Fruit fly (Drosophila melanogaster) whole organism, embryonic: Measurements from ENCODE around the gene kud.

Source experiments
- Atf3 ChIP-seq: fragments of 200-800 bp; sonication (Bioruptor generic); optimal IDR thresholded peaks from 3 replicates; lab custom pipeline; 2016; ENCODE audit warnings: missing biosample characterization, missing genetic modification characterization
- CG10431 ChIP-seq: fragments of 200-800 bp; sonication (Bioruptor generic); optimal IDR thresholded peaks from 3 replicates; lab custom pipeline; 2018; ENCODE audit warnings: missing biosample characterization, mild to moderate bottlenecking, missing genetic modification characterization
- CG12104 ChIP-seq: fragments of 200-800 bp; sonication (Bioruptor generic); optimal IDR thresholded peaks from 3 replicates; lab custom pipeline; 2016; ENCODE audit warnings: missing biosample characterization, missing genetic modification characterization
- CG12391 ChIP-seq: fragments of 200-800 bp; sonication (Bioruptor generic); optimal IDR thresholded peaks from 3 replicates; lab custom pipeline; 2018; ENCODE audit warnings: missing biosample characterization, mild to moderate bottlenecking, missing genetic modification characterization, moderate library complexity
- CG14710 ChIP-seq: fragments of 200-800 bp; sonication (Bioruptor generic); optimal IDR thresholded peaks from 3 replicates; lab custom pipeline; 2019; ENCODE audit warnings: missing biosample characterization, mild to moderate bottlenecking, missing genetic modification characterization, moderate library complexity
- CG1529 ChIP-seq: fragments of 200-800 bp; sonication (Bioruptor generic); optimal IDR thresholded peaks from 3 replicates; lab custom pipeline; 2018; ENCODE audit warnings: missing biosample characterization, missing genetic modification characterization
- CG16813 ChIP-seq: fragments of 200-800 bp; sonication (Bioruptor generic); IDR thresholded peaks from 3 replicates; pipeline ENCODE4 v1.3.6; 2022; ENCODE audit warnings: missing biosample characterization, missing genetic modification characterization; ENCODE audit not compliant: partially characterized antibody
- CG18599 ChIP-seq: fragments of 200-800 bp; sonication (Bioruptor generic); optimal IDR thresholded peaks from 3 replicates; lab custom pipeline; 2017; ENCODE audit warnings: missing biosample characterization, missing genetic modification characterization, mild to moderate bottlenecking, moderate library complexity, missing genetic modification reagents
- CG2889 ChIP-seq: fragments of 200-800 bp; sonication (Bioruptor generic); IDR thresholded peaks from 3 replicates; pipeline ENCODE4 v1.3.6; 2022; ENCODE audit warnings: missing biosample characterization, missing genetic modification characterization
- CG30403 ChIP-seq: fragments of 200-800 bp; sonication (Bioruptor generic); optimal IDR thresholded peaks from 3 replicates; lab custom pipeline; 2016; ENCODE audit warnings: missing biosample characterization, missing genetic modification characterization
- CG32767 ChIP-seq: fragments of 200-800 bp; sonication (Bioruptor generic); IDR thresholded peaks from 2 replicates; pipeline ENCODE4 v1.3.6; 2022; ENCODE audit warnings: missing biosample characterization, missing genetic modification characterization
- CG34224 ChIP-seq: fragments of 200-800 bp; sonication (Bioruptor generic); IDR thresholded peaks from 3 replicates; pipeline ENCODE4 v1.3.6; 2022; ENCODE audit warnings: missing biosample characterization, missing genetic modification characterization; ENCODE audit not compliant: partially characterized antibody
- CG4424 ChIP-seq: fragments of 200-800 bp; sonication (Bioruptor generic); optimal IDR thresholded peaks from 3 replicates; lab custom pipeline; 2016; ENCODE audit warnings: missing biosample characterization, missing genetic modification characterization
- CG4820 ChIP-seq: fragments of 200-800 bp; sonication (Bioruptor generic); optimal IDR thresholded peaks from 3 replicates; lab custom pipeline; 2016; ENCODE audit warnings: missing biosample characterization, missing genetic modification characterization
- CG6854 ChIP-seq: fragments of 200-800 bp; sonication (Bioruptor generic); optimal IDR thresholded peaks from 3 replicates; lab custom pipeline; 2017; ENCODE audit warnings: missing biosample characterization, mild to moderate bottlenecking, missing genetic modification characterization
- CG7556 ChIP-seq: fragments of 200-800 bp; sonication (Bioruptor generic); optimal IDR thresholded peaks from 2 replicates; lab custom pipeline; 2017; ENCODE audit warnings: missing biosample characterization, mild to moderate bottlenecking, missing genetic modification characterization
- CG8944 ChIP-seq: fragments of 200-800 bp; sonication (Bioruptor generic); optimal IDR thresholded peaks from 3 replicates; lab custom pipeline; 2016; ENCODE audit warnings: missing biosample characterization, missing genetic modification characterization
- D ChIP-seq, 2 experiments: fragments of 200-800 bp in 1 of 2; fragments of >200 bp in 1 of 2; sonication (Bioruptor generic) in 1 of 2; optimal IDR thresholded peaks; 2 replicates in 1 of 2; 3 replicates in 1 of 2; lab custom pipeline; 2017; ENCODE audit warnings: mild to moderate bottlenecking in 1 of 2, missing biosample characterization in 1 of 2, missing genetic modification characterization in 1 of 2, missing genetic modification reagents in 1 of 2
- Dip2 ChIP-seq: fragments of 200-800 bp; sonication (Bioruptor generic); IDR thresholded peaks from 2 replicates; pipeline ENCODE4 v1.3.6; 2022; ENCODE audit warnings: missing biosample characterization, missing genetic modification characterization
- Eip74EF ChIP-seq, 2 experiments: fragments of 200-800 bp in 1 of 2; fragments of >200 bp in 1 of 2; sonication (Bioruptor generic) in 1 of 2; optimal IDR thresholded peaks; 2 replicates each; lab custom pipeline; 2017 to 2019; ENCODE audit warnings: missing biosample characterization in 2 of 2, missing genetic modification characterization in 2 of 2, mild to moderate bottlenecking in 1 of 2, moderate library complexity in 1 of 2
- Fer1 ChIP-seq: fragments of 200-800 bp; sonication (Bioruptor generic); optimal IDR thresholded peaks from 2 replicates; lab custom pipeline; 2017; ENCODE audit warnings: missing biosample characterization, mild to moderate bottlenecking, missing genetic modification characterization
- Gug ChIP-seq: fragments of 200-800 bp; sonication (Bioruptor generic); IDR thresholded peaks from 4 replicates; pipeline ENCODE4 v1.3.6; 2022; ENCODE audit warnings: missing biosample characterization, missing genetic modification characterization
- HLHmδ ChIP-seq: fragments of 200-800 bp; sonication (Bioruptor generic); optimal IDR thresholded peaks from 2 replicates; lab custom pipeline; 2018; ENCODE audit warnings: missing biosample characterization, mild to moderate bottlenecking, missing genetic modification characterization, moderate library complexity
- Hmr ChIP-seq: fragments of 200-800 bp; sonication (Bioruptor generic); optimal IDR thresholded peaks from 3 replicates; lab custom pipeline; 2017; ENCODE audit warnings: mild to moderate bottlenecking, missing biosample characterization, missing genetic modification reagents, missing genetic modification characterization
- MTF-1 ChIP-seq: fragments of 200-800 bp; sonication (Bioruptor generic); optimal IDR thresholded peaks from 2 replicates; lab custom pipeline; 2018; ENCODE audit warnings: missing biosample characterization, mild to moderate bottlenecking, missing genetic modification characterization, borderline replicate concordance
- Nf-YC ChIP-seq: fragments of 200-800 bp; optimal IDR thresholded peaks from 3 replicates; lab custom pipeline; 2019; ENCODE audit warnings: missing biosample characterization, mild to moderate bottlenecking, missing genetic modification characterization, moderate library complexity
- Tbp ChIP-seq: fragments of >200 bp; optimal IDR thresholded peaks from 2 replicates; lab custom pipeline; 2018; ENCODE audit warnings: missing biosample characterization, missing genetic modification characterization
- abd-A ChIP-seq: fragments of 200-800 bp; sonication (Bioruptor generic); optimal IDR thresholded peaks from 3 replicates; lab custom pipeline; 2019; ENCODE audit warnings: missing biosample characterization, mild to moderate bottlenecking, missing genetic modification characterization, moderate library complexity
- al ChIP-seq: fragments of 200-800 bp; sonication (Bioruptor generic); IDR thresholded peaks from 2 replicates; pipeline ENCODE4 v1.3.6; 2022; ENCODE audit warnings: missing biosample characterization, missing genetic modification characterization
- ash1 ChIP-seq: fragments of 200-800 bp; sonication (Bioruptor generic); optimal IDR thresholded peaks from 2 replicates; lab custom pipeline; 2018; ENCODE audit warnings: missing biosample characterization, mild to moderate bottlenecking, missing genetic modification characterization
- bcd ChIP-seq: fragments of 200-800 bp; sonication (Bioruptor generic); optimal IDR thresholded peaks from 2 replicates; lab custom pipeline; 2017; ENCODE audit warnings: missing biosample characterization, mild to moderate bottlenecking, missing genetic modification characterization
- cas ChIP-seq: fragments of 200-800 bp; sonication (Bioruptor generic); IDR thresholded peaks from 2 replicates; pipeline ENCODE4 v1.3.6; 2022; ENCODE audit warnings: missing biosample characterization, missing genetic modification characterization
- corto ChIP-seq: fragments of 200-800 bp; sonication (Bioruptor generic); optimal IDR thresholded peaks from 2 replicates; lab custom pipeline; 2016; ENCODE audit warnings: missing biosample characterization, mild to moderate bottlenecking, missing genetic modification characterization, moderate library complexity
- crp ChIP-seq, 2 experiments: fragments of 200-800 bp; sonication (Bioruptor generic); optimal IDR thresholded peaks; 2 replicates in 1 of 2; 3 replicates in 1 of 2; lab custom pipeline; 2017; ENCODE audit warnings: missing biosample characterization in 2 of 2, missing genetic modification characterization in 2 of 2, mild to moderate bottlenecking in 1 of 2, moderate library complexity in 1 of 2
- fru ChIP-seq: fragments of >200 bp; optimal IDR thresholded peaks from 2 replicates; lab custom pipeline; 2017
- grau ChIP-seq: fragments of 200-800 bp; optimal IDR thresholded peaks from 3 replicates; lab custom pipeline; 2019; ENCODE audit warnings: missing biosample characterization, mild to moderate bottlenecking, missing genetic modification characterization, moderate library complexity
- gro ChIP-seq: fragments of 200-800 bp; sonication (Bioruptor generic); optimal IDR thresholded peaks from 2 replicates; lab custom pipeline; 2016; ENCODE audit warnings: missing biosample characterization, missing genetic modification characterization
- her ChIP-seq: fragments of 200-800 bp; sonication (Bioruptor generic); optimal IDR thresholded peaks from 2 replicates; lab custom pipeline; 2016; ENCODE audit warnings: missing biosample characterization, missing genetic modification characterization
- hkb ChIP-seq, 2 experiments: fragments of 200-800 bp in 1 of 2; fragments of >200 bp in 1 of 2; sonication (Bioruptor generic) in 1 of 2; IDR thresholded peaks in 1 of 2; optimal IDR thresholded peaks in 1 of 2; 2 replicates each; pipeline versions ENCODE4 v1.3.6 to Lab custom; 2017 to 2022; ENCODE audit warnings: missing biosample characterization in 1 of 2, missing genetic modification characterization in 1 of 2
- kah ChIP-seq: fragments of 200-800 bp; sonication (Bioruptor generic); optimal IDR thresholded peaks from 2 replicates; lab custom pipeline; 2018; ENCODE audit warnings: missing biosample characterization, mild to moderate bottlenecking, missing genetic modification characterization
- lola ChIP-seq, 3 experiments: fragments of >200 bp in 2 of 3; fragments of 200-800 bp in 1 of 3; sonication (Bioruptor generic) in 1 of 3; optimal IDR thresholded peaks; 2 replicates each; lab custom pipeline; 2017 to 2019; ENCODE audit warnings: missing biosample characterization in 3 of 3, missing genetic modification characterization in 3 of 3, mild to moderate bottlenecking in 1 of 3, moderate library complexity in 1 of 3
- rib ChIP-seq: fragments of 200-800 bp; sonication (Bioruptor generic); IDR thresholded peaks from 2 replicates; pipeline ENCODE4 v1.3.6; 2022; ENCODE audit warnings: missing biosample characterization, missing genetic modification characterization
- ro ChIP-seq: fragments of 200-800 bp; sonication (Bioruptor generic); IDR thresholded peaks from 2 replicates; pipeline ENCODE4 v1.3.6; 2022; ENCODE audit warnings: missing biosample characterization, missing genetic modification characterization
- sd ChIP-seq: fragments of 200-800 bp; sonication (Bioruptor generic); optimal IDR thresholded peaks from 3 replicates; lab custom pipeline; 2018; ENCODE audit warnings: missing biosample characterization, mild to moderate bottlenecking, missing genetic modification characterization, moderate library complexity
- tll ChIP-seq, 2 experiments: fragments of 200-800 bp in 1 of 2; fragments of >200 bp in 1 of 2; sonication (Bioruptor generic) in 1 of 2; optimal IDR thresholded peaks; 2 replicates each; lab custom pipeline; 2017 to 2019; ENCODE audit warnings: missing biosample characterization in 2 of 2, missing genetic modification characterization in 2 of 2, mild to moderate bottlenecking in 1 of 2, moderate library complexity in 1 of 2
- trh ChIP-seq: fragments of 200-800 bp; sonication (Bioruptor generic); optimal IDR thresholded peaks from 2 replicates; lab custom pipeline; 2016; ENCODE audit warnings: missing biosample characterization, missing genetic modification characterization
- twi ChIP-seq: fragments of 200-800 bp; optimal IDR thresholded peaks from 2 replicates; lab custom pipeline; 2019; ENCODE audit warnings: missing biosample characterization, mild to moderate bottlenecking, missing genetic modification characterization, moderate library complexity
- unpg ChIP-seq: fragments of 200-800 bp; sonication (Bioruptor generic); optimal IDR thresholded peaks from 3 replicates; lab custom pipeline; 2018; ENCODE audit warnings: missing biosample characterization, mild to moderate bottlenecking, missing genetic modification characterization, moderate library complexity
- vfl ChIP-seq: fragments of 200-800 bp; sonication (Bioruptor generic); optimal IDR thresholded peaks from 2 replicates; lab custom pipeline; 2016; ENCODE audit warnings: missing biosample characterization, missing genetic modification characterization
- wdn ChIP-seq: fragments of 200-800 bp; sonication (Bioruptor generic); IDR thresholded peaks from 2 replicates; pipeline ENCODE4 v1.3.6; 2022; ENCODE audit warnings: missing biosample characterization, missing genetic modification characterization

Gene kud

dm6 chr3L:16840540-16840939, 4.3 kb downstream of the kud start (continued):
- TF ChIP-seq CG1529 (GFP tag; lab: Kevin White, UChicago): no peak
- no peak for TF ChIP-seq kah
- no peak for TF ChIP-seq MTF-1 (GFP tag; lab: Kevin White, UChicago)
- peak; percentile 37 for TF ChIP-seq Hmr (GFP tag; lab: Kevin White, UChicago)
- TF ChIP-seq trh (GFP tag; lab: Kevin White, UChicago): no peak
- TF ChIP-seq CG10431: no peak
- peak; percentile 46 for TF ChIP-seq unpg (GFP tag; lab: Kevin White, UChicago)
- no peak for TF ChIP-seq CG8944 (GFP tag; lab: Kevin White, UChicago)
- TF ChIP-seq CG32767 (GFP tag; lab: Robert Waterston, UW): no peak
- no peak for TF ChIP-seq hkb (optimal IDR thresholded peaks at IDR 0.05; lab: Kevin White, UChicago)
- TF ChIP-seq hkb (GFP tag; IDR thresholded peaks at IDR 0.05; lab: Robert Waterston, UW): no peak
- no peak for TF ChIP-seq Atf3 (GFP tag; lab: Kevin White, UChicago)
- TF ChIP-seq vfl (GFP tag; lab: Kevin White, UChicago): no peak
- no peak for TF ChIP-seq CG4820 (GFP tag; lab: Kevin White, UChicago)
- TF ChIP-seq CG34224 (GFP tag; lab: Robert Waterston, UW): no peak
- no peak for TF ChIP-seq cas
- no peak for TF ChIP-seq tll (GFP tag; optimal IDR thresholded peaks at IDR 0.05; lab: Kevin White, UChicago)
- TF ChIP-seq fru (lab: Kevin White, UChicago): no peak
- TF ChIP-seq sd (tag; lab: Kevin White, UChicago): peak; percentile 31
- TF ChIP-seq ash1: no peak
- TF ChIP-seq HLHmδ (GFP tag; lab: Kevin White, UChicago): no peak
- no peak for TF ChIP-seq abd-A
- peak; percentile 47 for TF ChIP-seq grau (tag; lab: Kevin White, UChicago)
- TF ChIP-seq twi (tag; lab: Kevin White, UChicago): no peak
- no peak for TF ChIP-seq lola (GFP tag; optimal IDR thresholded peaks at IDR 0.05; lab: Kevin White, UChicago)
- no peak for TF ChIP-seq rib (GFP tag; lab: Robert Waterston, UW)
- TF ChIP-seq Gug (GFP tag; lab: Robert Waterston, UW): no peak
- TF ChIP-seq CG7556 (GFP tag; lab: Kevin White, UChicago): peak; percentile 71
- no peak for TF ChIP-seq gro
- peak; percentile 38; the same call in 1 of the 2 replicates for TF ChIP-seq al (GFP tag; lab: Robert Waterston, UW)
- no peak for TF ChIP-seq CG16813 (GFP tag; lab: Robert Waterston, UW)
- no peak for TF ChIP-seq CG2889 (GFP tag; lab: Robert Waterston, UW)
- TF ChIP-seq Fer1: peak; percentile 55
- peak; percentile 44 for TF ChIP-seq CG30403 (GFP tag; lab: Kevin White, UChicago)
- no peak for TF ChIP-seq crp (GFP tag; optimal IDR thresholded peaks at IDR 0.05; lab: Kevin White, UChicago)
- no peak for TF ChIP-seq CG6854 (GFP tag; lab: Kevin White, UChicago)
- no peak for TF ChIP-seq ro (GFP tag; lab: Robert Waterston, UW)
- TF ChIP-seq CG12391: no peak
- TF ChIP-seq D (optimal IDR thresholded peaks at IDR 0.05; lab: Kevin White, UChicago): no peak
- no peak for TF ChIP-seq D (GFP tag; optimal IDR thresholded peaks at IDR 0.05; lab: Kevin White, UChicago)
- TF ChIP-seq Dip2: no peak
- TF ChIP-seq CG18599: no peak
- no peak for TF ChIP-seq bcd (GFP tag; lab: Kevin White, UChicago)
- TF ChIP-seq her (GFP tag; lab: Kevin White, UChicago): no peak
- TF ChIP-seq CG12104 (GFP tag; lab: Kevin White, UChicago): no peak
- peak; percentile 34 for TF ChIP-seq Nf-YC (tag; lab: Kevin White, UChicago)
- TF ChIP-seq corto (GFP tag; lab: Kevin White, UChicago): no peak
- no peak for TF ChIP-seq Eip74EF (GFP tag; optimal IDR thresholded peaks at IDR 0.05; lab: Kevin White, UChicago)
- TF ChIP-seq CG4424 (GFP tag; lab: Kevin White, UChicago): no peak
- no peak for TF ChIP-seq Tbp (GFP tag; lab: Kevin White, UChicago)
- TF ChIP-seq CG14710 (tag; lab: Kevin White, UChicago): no peak
- TF ChIP-seq wdn (GFP tag; lab: Robert Waterston, UW): no peak
